Fruit fly (Drosophila melanogaster) whole organism, embryonic: ENCODE results near the gene CG1896.

ENCODE experiments used
- Bdp1 ChIP-seq: fragments of 200-800 bp; sonication (Bioruptor generic); optimal IDR thresholded peaks from 3 replicates; lab custom pipeline; 2016; ENCODE audit warnings: missing biosample characterization, missing genetic modification characterization
- CG11093 ChIP-seq: fragments of 200-800 bp; sonication (Bioruptor generic); IDR thresholded peaks from 3 replicates; pipeline ENCODE4 v1.3.6; 2022; ENCODE audit warnings: missing biosample characterization, missing genetic modification characterization
- CG1233 ChIP-seq: fragments of 200-800 bp; sonication (Bioruptor generic); optimal IDR thresholded peaks from 4 replicates; lab custom pipeline; 2018; ENCODE audit warnings: missing biosample characterization, mild to moderate bottlenecking, missing genetic modification characterization
- CG12744 ChIP-seq: fragments of 200-800 bp; sonication (Bioruptor generic); optimal IDR thresholded peaks from 2 replicates; lab custom pipeline; 2016; ENCODE audit warnings: missing biosample characterization, missing genetic modification characterization
- CG14441 ChIP-seq: fragments of 200-800 bp; sonication (Bioruptor generic); IDR thresholded peaks from 2 replicates; pipeline ENCODE4 v1.3.6; 2022; ENCODE audit warnings: missing biosample characterization, missing genetic modification characterization
- CG17612 ChIP-seq: fragments of 200-800 bp; sonication (Bioruptor generic); IDR thresholded peaks from 2 replicates; pipeline ENCODE4 v1.3.6; 2022; ENCODE audit warnings: missing biosample characterization, missing genetic modification characterization
- CG2875 ChIP-seq: fragments of 200-800 bp; sonication (Bioruptor generic); optimal IDR thresholded peaks from 2 replicates; lab custom pipeline; 2017; ENCODE audit warnings: missing biosample characterization, mild to moderate bottlenecking, missing genetic modification characterization, missing genetic modification reagents
- CG31388 ChIP-seq: fragments of 200-800 bp; sonication (Bioruptor generic); optimal IDR thresholded peaks from 2 replicates; lab custom pipeline; 2016; ENCODE audit warnings: missing biosample characterization, missing genetic modification characterization
- CG34376 ChIP-seq: fragments of 200-800 bp; sonication (Bioruptor generic); optimal IDR thresholded peaks from 2 replicates; lab custom pipeline; 2018; ENCODE audit warnings: missing biosample characterization, mild to moderate bottlenecking, missing genetic modification characterization
- CG4328 ChIP-seq: fragments of 200-800 bp; sonication (Bioruptor generic); optimal IDR thresholded peaks from 3 replicates; lab custom pipeline; 2017; ENCODE audit warnings: missing biosample characterization, missing genetic modification reagents, missing genetic modification characterization
- CG5245 ChIP-seq: fragments of 200-800 bp; sonication (Bioruptor generic); optimal IDR thresholded peaks from 3 replicates; lab custom pipeline; 2016; ENCODE audit warnings: missing biosample characterization, missing genetic modification characterization
- CG5953 ChIP-seq: fragments of 200-800 bp; sonication (Bioruptor generic); IDR thresholded peaks from 2 replicates; pipeline ENCODE4 v1.3.6; 2022; ENCODE audit warnings: missing biosample characterization, missing genetic modification characterization
- CG6765 ChIP-seq: fragments of 200-800 bp; sonication (Bioruptor generic); optimal IDR thresholded peaks from 3 replicates; lab custom pipeline; 2017; ENCODE audit warnings: missing biosample characterization, mild to moderate bottlenecking, missing genetic modification characterization
- CG6854 ChIP-seq: fragments of 200-800 bp; sonication (Bioruptor generic); optimal IDR thresholded peaks from 3 replicates; lab custom pipeline; 2017; ENCODE audit warnings: missing biosample characterization, mild to moderate bottlenecking, missing genetic modification characterization
- CG8089 ChIP-seq: fragments of 200-800 bp; sonication (Bioruptor generic); optimal IDR thresholded peaks from 3 replicates; lab custom pipeline; 2016; ENCODE audit warnings: missing biosample characterization, missing genetic modification characterization
- CG8290 ChIP-seq, 3 experiments: fragments of 200-800 bp; sonication (Bioruptor generic); optimal IDR thresholded peaks; 2 replicates each; lab custom pipeline; 2016 to 2019; ENCODE audit warnings: missing biosample characterization in 3 of 3, missing genetic modification characterization in 3 of 3, mild to moderate bottlenecking in 2 of 3, moderate library complexity in 1 of 3
- CG8478 ChIP-seq: fragments of >200 bp; optimal IDR thresholded peaks from 2 replicates; lab custom pipeline; 2018
- CG9817 ChIP-seq: fragments of 200-800 bp; sonication (Bioruptor generic); optimal IDR thresholded peaks from 2 replicates; lab custom pipeline; 2018; ENCODE audit warnings: missing biosample characterization, mild to moderate bottlenecking, missing genetic modification characterization, moderate library complexity
- D ChIP-seq, 2 experiments: fragments of 200-800 bp in 1 of 2; fragments of >200 bp in 1 of 2; sonication (Bioruptor generic) in 1 of 2; optimal IDR thresholded peaks; 2 replicates in 1 of 2; 3 replicates in 1 of 2; lab custom pipeline; 2017; ENCODE audit warnings: mild to moderate bottlenecking in 1 of 2, missing biosample characterization in 1 of 2, missing genetic modification characterization in 1 of 2, missing genetic modification reagents in 1 of 2
- D19B ChIP-seq: fragments of 200-800 bp; sonication (Bioruptor generic); optimal IDR thresholded peaks from 2 replicates; lab custom pipeline; 2017; ENCODE audit warnings: missing biosample characterization, mild to moderate bottlenecking, missing genetic modification characterization
- E2f2 ChIP-seq: fragments of 200-800 bp; sonication (Bioruptor generic); IDR thresholded peaks from 2 replicates; pipeline ENCODE4 v1.3.6; 2022; ENCODE audit warnings: missing biosample characterization, missing genetic modification characterization
- GATAe ChIP-seq: fragments of 200-800 bp; sonication (Bioruptor generic); conservative IDR thresholded peaks from 2 replicates; pipeline ENCODE4 v1.3.6; 2022; ENCODE audit warnings: missing biosample characterization, missing genetic modification characterization
- HLH3B ChIP-seq: fragments of 200-800 bp; sonication (Bioruptor generic); IDR thresholded peaks from 2 replicates; pipeline ENCODE4 v1.3.6; 2022; ENCODE audit warnings: missing biosample characterization, missing genetic modification characterization
- HLHmδ ChIP-seq: fragments of 200-800 bp; sonication (Bioruptor generic); optimal IDR thresholded peaks from 2 replicates; lab custom pipeline; 2018; ENCODE audit warnings: missing biosample characterization, mild to moderate bottlenecking, missing genetic modification characterization, moderate library complexity
- Hr39 ChIP-seq: fragments of >200 bp; optimal IDR thresholded peaks from 2 replicates; lab custom pipeline; 2017
- Mad ChIP-seq: fragments of 200-800 bp; sonication (Bioruptor generic); optimal IDR thresholded peaks from 2 replicates; lab custom pipeline; 2016; ENCODE audit warnings: missing biosample characterization, missing genetic modification characterization
- Max ChIP-seq: fragments of 200-800 bp; sonication (Bioruptor generic); optimal IDR thresholded peaks from 2 replicates; lab custom pipeline; 2016; ENCODE audit warnings: missing biosample characterization, mild to moderate bottlenecking, missing genetic modification characterization
- Neu2 ChIP-seq: fragments of 200-800 bp; sonication (Bioruptor generic); optimal IDR thresholded peaks from 3 replicates; lab custom pipeline; 2016; ENCODE audit warnings: missing biosample characterization, missing genetic modification characterization, borderline replicate concordance
- Nf-YC ChIP-seq: fragments of 200-800 bp; optimal IDR thresholded peaks from 3 replicates; lab custom pipeline; 2019; ENCODE audit warnings: missing biosample characterization, mild to moderate bottlenecking, missing genetic modification characterization, moderate library complexity
- PHDP ChIP-seq: fragments of 200-800 bp; sonication (Bioruptor generic); optimal IDR thresholded peaks from 3 replicates; lab custom pipeline; 2018; ENCODE audit warnings: missing biosample characterization, mild to moderate bottlenecking, missing genetic modification characterization, moderate library complexity
- Rfx ChIP-seq: fragments of 200-800 bp; sonication (Bioruptor generic); IDR thresholded peaks from 2 replicates; pipeline ENCODE4 v1.3.6; 2022; ENCODE audit warnings: missing biosample characterization, missing genetic modification characterization
- Stat92E ChIP-seq, 3 experiments: fragments of >200 bp in 2 of 3; fragments of 200-800 bp in 1 of 3; sonication (Bioruptor generic) in 1 of 3; optimal IDR thresholded peaks; 2 replicates each; lab custom pipeline; 2017 to 2019; ENCODE audit warnings: missing biosample characterization in 3 of 3, missing genetic modification characterization in 3 of 3, mild to moderate bottlenecking in 1 of 3, moderate library complexity in 1 of 3
- Taf1 ChIP-seq: fragments of 200-800 bp; sonication (Bioruptor generic); IDR thresholded peaks from 2 replicates; pipeline ENCODE4 v1.3.6; 2022; ENCODE audit warnings: missing biosample characterization, missing genetic modification characterization
- Trl ChIP-seq, 3 experiments: fragments of >200 bp in 2 of 3; fragments of 200-800 bp in 1 of 3; sonication (Bioruptor generic) in 1 of 3; optimal IDR thresholded peaks; 2 replicates in 1 of 3; 3 replicates in 2 of 3; lab custom pipeline; 2016 to 2017; ENCODE audit warnings: missing biosample characterization in 1 of 3, missing genetic modification characterization in 1 of 3
- abd-A ChIP-seq: fragments of 200-800 bp; sonication (Bioruptor generic); optimal IDR thresholded peaks from 3 replicates; lab custom pipeline; 2019; ENCODE audit warnings: missing biosample characterization, mild to moderate bottlenecking, missing genetic modification characterization, moderate library complexity
- al ChIP-seq: fragments of 200-800 bp; sonication (Bioruptor generic); IDR thresholded peaks from 2 replicates; pipeline ENCODE4 v1.3.6; 2022; ENCODE audit warnings: missing biosample characterization, missing genetic modification characterization
- caup ChIP-seq: fragments of 200-800 bp; sonication (Bioruptor generic); optimal IDR thresholded peaks from 3 replicates; lab custom pipeline; 2017; ENCODE audit warnings: missing biosample characterization, mild to moderate bottlenecking, missing genetic modification characterization, moderate library complexity; ENCODE audit not compliant: severe bottlenecking
- chif ChIP-seq, 2 experiments: fragments of 200-800 bp; sonication (Bioruptor generic); optimal IDR thresholded peaks; 3 replicates each; lab custom pipeline; 2016; ENCODE audit warnings: missing biosample characterization in 2 of 2, missing genetic modification characterization in 2 of 2
- dati ChIP-seq: fragments of 200-800 bp; sonication (Bioruptor generic); IDR thresholded peaks from 2 replicates; pipeline ENCODE4 v1.3.6; 2022; ENCODE audit warnings: missing biosample characterization, missing genetic modification characterization
- dm ChIP-seq: fragments of 200-800 bp; sonication (Bioruptor generic); optimal IDR thresholded peaks from 3 replicates; lab custom pipeline; 2016; ENCODE audit warnings: missing biosample characterization, missing genetic modification characterization
- dysf ChIP-seq: fragments of 200-800 bp; sonication (Bioruptor generic); IDR thresholded peaks from 3 replicates; pipeline ENCODE4 v1.3.6; 2022; ENCODE audit warnings: missing biosample characterization, missing genetic modification characterization
- ewg ChIP-seq: fragments of 200-800 bp; sonication (Bioruptor generic); optimal IDR thresholded peaks from 3 replicates; lab custom pipeline; 2017; ENCODE audit warnings: mild to moderate bottlenecking, missing biosample characterization, missing genetic modification reagents, missing genetic modification characterization
- maf-S ChIP-seq: fragments of 200-800 bp; sonication (Bioruptor generic); optimal IDR thresholded peaks from 2 replicates; lab custom pipeline; 2016; ENCODE audit warnings: missing biosample characterization, missing genetic modification characterization
- nom ChIP-seq: fragments of 200-800 bp; sonication (Bioruptor generic); optimal IDR thresholded peaks from 2 replicates; lab custom pipeline; 2017; ENCODE audit warnings: missing biosample characterization, missing genetic modification characterization, mild to moderate bottlenecking, moderate library complexity, missing genetic modification reagents
- sisA ChIP-seq: fragments of 200-800 bp; sonication (Bioruptor generic); IDR thresholded peaks from 2 replicates; pipeline ENCODE4 v1.3.6; 2022; ENCODE audit warnings: missing biosample characterization, missing genetic modification characterization
- tap ChIP-seq: fragments of 200-800 bp; optimal IDR thresholded peaks from 3 replicates; lab custom pipeline; 2019; ENCODE audit warnings: missing biosample characterization, mild to moderate bottlenecking, missing genetic modification characterization, moderate library complexity
- tll ChIP-seq, 2 experiments: fragments of 200-800 bp in 1 of 2; fragments of >200 bp in 1 of 2; sonication (Bioruptor generic) in 1 of 2; optimal IDR thresholded peaks; 2 replicates each; lab custom pipeline; 2017 to 2019; ENCODE audit warnings: missing biosample characterization in 2 of 2, missing genetic modification characterization in 2 of 2, mild to moderate bottlenecking in 1 of 2, moderate library complexity in 1 of 2

Gene CG1896

dm6 chr3R:31717299-31718167 lies 26.5 kb upstream of the CG1896 start (continued):
- TF ChIP-seq Max (GFP tag; lab: Kevin White, UChicago) (peak; percentile 36), abd-A (tag; lab: Kevin White, UChicago) (peak; percentile 88), GATAe (GFP tag; lab: Robert Waterston, UW) (no peak), dm (no peak), dysf (GFP tag; lab: Robert Waterston, UW) (peak; percentile 80; the same call in 2 of the 3 replicates), sisA (peak; percentile 19; the same call in 1 of the 2 replicates), CG34376 (GFP tag; lab: Kevin White, UChicago) (peak; percentile 29), Mad (no peak), Taf1 (no peak; the same call in 1 of the 2 replicates), dati (no peak), CG6854 (GFP tag; lab: Kevin White, UChicago) (peak; percentile 30), E2f2 (peak; percentile 43; the same call in 1 of the 2 replicates), Stat92E (GFP tag; optimal IDR thresholded peaks at IDR 0.05; lab: Kevin White, UChicago) (no peak), CG8089 (GFP tag; lab: Kevin White, UChicago) (peak; percentile 41), HLHmδ (GFP tag; lab: Kevin White, UChicago) (no peak), tap (tag; lab: Kevin White, UChicago) (no peak), Nf-YC (tag; lab: Kevin White, UChicago) (peak; percentile 18), al (GFP tag; lab: Robert Waterston, UW) (peak; percentile 36; the same call in 1 of the 2 replicates), Hr39 (lab: Kevin White, UChicago) (no peak), CG2875 (GFP tag; lab: Kevin White, UChicago) (peak; percentile 36), CG9817 (tag; lab: Kevin White, UChicago) (peak; percentile 58), Rfx (GFP tag; lab: Robert Waterston, UW) (peak; percentile 64), CG17612 (GFP tag; lab: Robert Waterston, UW) (peak; percentile 32; the same call in 1 of the 2 replicates), HLH3B (GFP tag; lab: Robert Waterston, UW) (peak; percentile 60; the same call in 1 of the 2 replicates), CG14441 (peak; percentile 51), PHDP (peak; percentile 68), tll (GFP tag; optimal IDR thresholded peaks at IDR 0.05; lab: Kevin White, UChicago) (no peak), CG1233 (GFP tag; lab: Kevin White, UChicago) (peak; percentile 41), ewg (GFP tag; lab: Kevin White, UChicago) (peak; percentile 39), CG8290 (GFP tag; optimal IDR thresholded peaks at IDR 0.05; lab: Kevin White, UChicago) (no peak), CG8290 (tag; optimal IDR thresholded peaks at IDR 0.05; lab: Kevin White, UChicago) (peak in 1 of 2 experiments; percentile 51), D (optimal IDR thresholded peaks at IDR 0.05; lab: Kevin White, UChicago) (no peak), D (GFP tag; optimal IDR thresholded peaks at IDR 0.05; lab: Kevin White, UChicago) (peak; percentile 18), maf-S (GFP tag; lab: Kevin White, UChicago) (peak; percentile 27), CG11093 (no peak; the same call in 2 of the 3 replicates), Bdp1 (GFP tag; lab: Kevin White, UChicago) (peak; percentile 15), CG12744 (GFP tag; lab: Kevin White, UChicago) (peak; percentile 33), Neu2 (no peak), CG4328 (GFP tag; lab: Kevin White, UChicago) (no peak), CG5245 (GFP tag; lab: Kevin White, UChicago) (no peak), CG31388 (no peak), D19B (peak; percentile 25), Trl (optimal IDR thresholded peaks at IDR 0.05; lab: Kevin White, UChicago) (no peak), Trl (GFP tag; optimal IDR thresholded peaks at IDR 0.05; lab: Kevin White, UChicago) (peak; percentile 55), CG6765 (GFP tag; lab: Kevin White, UChicago) (no peak), chif (GFP tag; optimal IDR thresholded peaks at IDR 0.05; lab: Kevin White, UChicago) (peak; percentile 36 to 56), CG8478 (no peak), nom (peak; percentile 49), CG5953 (GFP tag; lab: Robert Waterston, UW) (0 out of 2 replicates have a peak, but pooled peaks have one; percentile 25), caup (peak; percentile 38)
